Worm (Caenorhabditis elegans): ENCODE data around the gene T14G11.1.

The T14G11.1 gene

DNA sequence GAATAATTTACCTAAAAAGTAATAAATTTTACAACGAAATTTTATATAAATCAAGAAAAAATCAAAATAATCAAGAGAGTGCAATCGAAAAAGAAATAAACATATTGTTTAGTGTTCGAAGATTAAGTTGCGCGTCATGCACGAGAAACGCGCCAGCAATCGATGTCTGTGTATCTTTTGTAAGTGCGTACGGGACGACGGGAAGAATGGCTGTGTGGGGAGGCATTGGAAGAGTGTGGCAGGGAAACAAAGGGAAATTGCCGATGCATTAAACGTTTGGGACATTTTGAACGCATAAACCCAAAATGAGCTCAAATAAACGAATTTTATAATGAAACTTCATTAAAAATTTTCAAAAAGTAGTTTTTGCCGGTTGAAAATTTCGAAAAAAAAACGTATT lies 1.6 kb upstream of the T14G11.1 start, which contains the start of gene immt-1:
Gene immt-1 (minus strand): TSS at position 11 of the 400 bp plus-strand sequence.
- TF ChIP-seq T22C8.4 (GFP tag; IDR thresholded peaks at IDR 0.05) (no peak), klf-2 (GFP tag; conservative IDR thresholded peaks at IDR 0.05) (no peak), ztf-23 (GFP tag; IDR thresholded peaks at IDR 0.05) (peak; percentile 65; the same call in 1 of the 2 replicates), tab-1 (GFP tag; IDR thresholded peaks at IDR 0.05) (no peak), cog-1 (tag; optimal IDR thresholded peaks at IDR 0.05) (peak; percentile 44), flt-1 (GFP tag; IDR thresholded peaks at IDR 0.05) (0 out of 2 replicates have a peak, but pooled peaks have one; percentile 43), med-1 (GFP tag; optimal IDR thresholded peaks at IDR 0.05; ENCODE audit: insufficient read depth) (no peak), ref-1 (GFP tag; conservative IDR thresholded peaks at IDR 0.05) (no peak), ztf-29 (GFP tag; IDR thresholded peaks at IDR 0.05) (no peak)

- TF ChIP-seq ztf-23 (GFP tag; IDR thresholded peaks at IDR 0.05) (no peak), med-1 (GFP tag; optimal IDR thresholded peaks at IDR 0.05; ENCODE audit: insufficient read depth) (no peak), cog-1 (tag; optimal IDR thresholded peaks at IDR 0.05) (no peak), klf-2 (GFP tag; conservative IDR thresholded peaks at IDR 0.05) (no peak), ref-1 (GFP tag; conservative IDR thresholded peaks at IDR 0.05) (no peak), flt-1 (GFP tag; IDR thresholded peaks at IDR 0.05) (no peak), ztf-29 (GFP tag; IDR thresholded peaks at IDR 0.05) (no peak), tab-1 (GFP tag; IDR thresholded peaks at IDR 0.05) (no peak), T22C8.4 (GFP tag; IDR thresholded peaks at IDR 0.05) (no peak)
Measured at ce11 chrX:2693026-2693425, 4.2 kb downstream of the T14G11.1 start.

DNA sequence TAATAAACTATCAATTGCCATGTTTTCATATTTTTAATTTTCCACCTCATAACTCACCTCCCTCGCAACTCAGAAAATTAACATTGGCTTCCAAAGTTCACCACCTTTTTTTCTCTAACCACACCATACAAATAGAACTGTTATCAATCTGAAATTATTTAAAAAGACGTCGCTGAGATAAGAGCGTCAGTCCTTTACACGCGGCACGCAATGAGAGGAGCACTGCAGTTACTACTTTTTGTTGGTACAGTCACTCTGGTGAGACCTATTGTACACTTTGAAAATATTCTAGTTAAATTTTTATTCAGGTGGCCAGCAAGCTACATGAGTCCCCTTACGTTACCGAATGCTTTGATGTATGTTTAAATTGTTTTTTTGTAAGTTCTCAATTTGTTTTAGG lies 5.9 kb downstream of the T14G11.1 start, which contains the start of gene T02C5.1:
Gene T02C5.1 (plus strand): TSS at position 199 of the 400 bp plus-strand sequence.
- no peak for TF ChIP-seq T22C8.4 (GFP tag; IDR thresholded peaks at IDR 0.05)
- TF ChIP-seq ztf-23 (GFP tag; IDR thresholded peaks at IDR 0.05) = no peak
- TF ChIP-seq cog-1 (tag; optimal IDR thresholded peaks at IDR 0.05) = no peak
- TF ChIP-seq ref-1 (GFP tag; conservative IDR thresholded peaks at IDR 0.05) = no peak
- TF ChIP-seq klf-2 (GFP tag; conservative IDR thresholded peaks at IDR 0.05) = no peak
- TF ChIP-seq med-1 (GFP tag; optimal IDR thresholded peaks at IDR 0.05; ENCODE audit: insufficient read depth) = no peak
- TF ChIP-seq ztf-29 (GFP tag; IDR thresholded peaks at IDR 0.05) = no peak
- TF ChIP-seq flt-1 (GFP tag; IDR thresholded peaks at IDR 0.05) = no peak
- no peak for TF ChIP-seq tab-1 (GFP tag; IDR thresholded peaks at IDR 0.05)

ce11 chrX:2695292-2695691 lies 6.5 kb downstream of the T14G11.1 start:
- TF ChIP-seq T22C8.4 (GFP tag; IDR thresholded peaks at IDR 0.05) = no peak
- TF ChIP-seq ztf-29 (GFP tag; IDR thresholded peaks at IDR 0.05) = no peak
- no peak for TF ChIP-seq ztf-23 (GFP tag; IDR thresholded peaks at IDR 0.05)
- TF ChIP-seq cog-1 (tag; optimal IDR thresholded peaks at IDR 0.05) = no peak
- no peak for TF ChIP-seq klf-2 (GFP tag; conservative IDR thresholded peaks at IDR 0.05)

- TF ChIP-seq T22C8.4 (GFP tag; IDR thresholded peaks at IDR 0.05) (no peak), ref-1 (GFP tag; conservative IDR thresholded peaks at IDR 0.05) (no peak), cog-1 (tag; optimal IDR thresholded peaks at IDR 0.05) (no peak), med-1 (GFP tag; optimal IDR thresholded peaks at IDR 0.05; ENCODE audit: insufficient read depth) (no peak), ztf-29 (GFP tag; IDR thresholded peaks at IDR 0.05) (no peak), ztf-23 (GFP tag; IDR thresholded peaks at IDR 0.05) (no peak), flt-1 (GFP tag; IDR thresholded peaks at IDR 0.05) (no peak), tab-1 (GFP tag; IDR thresholded peaks at IDR 0.05) (no peak), klf-2 (GFP tag; conservative IDR thresholded peaks at IDR 0.05) (no peak)
Measured at ce11 chrX:2696563-2696962, 7.8 kb downstream of the T14G11.1 start.

DNA sequence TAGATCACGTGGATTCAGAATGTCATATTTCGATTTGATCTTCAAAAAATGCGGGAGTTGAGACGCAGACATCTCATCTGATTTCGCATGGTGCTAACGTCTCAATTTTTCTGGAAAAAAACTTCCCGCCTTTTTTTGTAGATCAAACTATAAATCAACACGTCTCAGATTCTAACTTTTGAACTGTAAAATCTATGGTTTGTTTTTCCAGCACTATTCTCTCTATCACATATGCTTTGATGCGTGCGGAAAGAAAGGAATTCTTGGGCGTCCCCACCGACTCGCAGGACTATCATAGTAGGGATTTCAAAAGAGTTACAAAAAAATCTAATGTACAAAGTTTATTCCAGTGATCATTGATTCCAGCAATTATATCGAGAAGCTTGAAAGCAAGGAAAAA lies 8.9 kb downstream of the T14G11.1 start:
- TF ChIP-seq med-1 (GFP tag; optimal IDR thresholded peaks at IDR 0.05; ENCODE audit: insufficient read depth) (no peak), flt-1 (GFP tag; IDR thresholded peaks at IDR 0.05) (peak; percentile 53; the same call in 1 of the 2 replicates)

ce11 chrX:2698197-2698800 lies 9.5 kb downstream of the T14G11.1 start:
- TF ChIP-seq ztf-23 (GFP tag; IDR thresholded peaks at IDR 0.05) (no peak), flt-1 (GFP tag; IDR thresholded peaks at IDR 0.05) (no peak), tab-1 (GFP tag; IDR thresholded peaks at IDR 0.05) (no peak), klf-2 (GFP tag; conservative IDR thresholded peaks at IDR 0.05) (no peak), ztf-29 (GFP tag; IDR thresholded peaks at IDR 0.05) (no peak), T22C8.4 (GFP tag; IDR thresholded peaks at IDR 0.05) (no peak), med-1 (GFP tag; optimal IDR thresholded peaks at IDR 0.05; ENCODE audit: insufficient read depth) (no peak), cog-1 (tag; optimal IDR thresholded peaks at IDR 0.05) (no peak)

DNA sequence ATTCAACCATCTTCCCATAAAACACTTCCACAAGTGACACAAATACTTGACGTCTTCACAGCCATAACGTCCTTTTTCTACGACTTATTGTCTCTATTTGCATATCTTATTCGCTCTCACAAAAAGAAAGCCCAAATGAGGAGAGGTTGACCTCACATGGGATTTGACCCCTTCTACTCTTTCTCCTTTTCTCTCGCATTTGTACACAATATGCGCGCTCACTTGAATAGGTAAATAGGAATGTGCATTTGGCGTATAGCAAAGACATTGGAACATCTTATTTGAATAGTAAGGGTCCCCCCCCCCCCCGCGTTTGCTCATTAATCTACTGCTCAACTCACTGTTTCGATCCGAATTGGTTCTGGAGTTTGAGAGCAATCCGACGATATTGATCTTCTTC lies 11.9 kb downstream of the T14G11.1 start:
- TF ChIP-seq cog-1 (tag; optimal IDR thresholded peaks at IDR 0.05) (no peak), tab-1 (GFP tag; IDR thresholded peaks at IDR 0.05) (no peak), ztf-23 (GFP tag; IDR thresholded peaks at IDR 0.05) (no peak), med-1 (GFP tag; optimal IDR thresholded peaks at IDR 0.05; ENCODE audit: insufficient read depth) (no peak), T22C8.4 (GFP tag; IDR thresholded peaks at IDR 0.05) (no peak), flt-1 (GFP tag; IDR thresholded peaks at IDR 0.05) (no peak), klf-2 (GFP tag; conservative IDR thresholded peaks at IDR 0.05) (no peak), ztf-29 (GFP tag; IDR thresholded peaks at IDR 0.05) (peak; percentile 69; the same call in 1 of the 2 replicates)

DNA sequence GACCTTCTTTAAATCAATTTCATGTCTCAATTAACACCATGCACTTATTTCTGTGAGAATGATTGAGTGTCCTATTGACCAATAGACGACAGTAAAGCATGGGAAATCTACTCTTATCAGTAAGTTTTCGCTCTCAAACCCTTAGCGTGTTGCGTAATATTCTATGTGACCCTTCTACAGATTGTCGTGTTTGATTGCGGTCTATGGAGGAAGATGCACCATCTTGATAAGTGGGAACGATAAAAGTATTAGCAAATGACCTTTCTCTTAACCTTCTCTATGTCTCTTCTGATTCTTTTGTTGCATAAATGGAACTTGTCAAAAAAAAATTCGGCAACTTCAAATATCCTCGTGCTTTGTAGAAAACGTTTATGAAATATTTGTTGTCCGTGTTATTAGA lies 15.1 kb downstream of the T14G11.1 start:
- TF ChIP-seq cog-1 (tag; optimal IDR thresholded peaks at IDR 0.05) (no peak), ref-1 (GFP tag; conservative IDR thresholded peaks at IDR 0.05) (no peak), med-1 (GFP tag; optimal IDR thresholded peaks at IDR 0.05; ENCODE audit: insufficient read depth) (no peak), ztf-29 (GFP tag; IDR thresholded peaks at IDR 0.05) (no peak), tab-1 (GFP tag; IDR thresholded peaks at IDR 0.05) (no peak), ztf-23 (GFP tag; IDR thresholded peaks at IDR 0.05) (no peak), T22C8.4 (GFP tag; IDR thresholded peaks at IDR 0.05) (no peak), flt-1 (GFP tag; IDR thresholded peaks at IDR 0.05) (no peak)
